Worm (Caenorhabditis elegans): ENCODE results near the gene nspc-15.
A peak's percentile ranks its signal among the peaks of the same experiment; 100 is the strongest.

nspc-15 gene

ce11 chrX:12346729-12347128 is 13.8 kb upstream of the nspc-15 start, which contains the start of gene F42F12.11:
Gene F42F12.11 (plus strand): TSS chrX:12347029.
- TF ChIP-seq nhr-23 (tag; optimal IDR thresholded peaks at IDR 0.05) (no peak), unc-62 (GFP tag; optimal IDR thresholded peaks at IDR 0.05) (no peak), hmg-11 (tag; optimal IDR thresholded peaks at IDR 0.05) (no peak), lsy-12 (tag; optimal IDR thresholded peaks at IDR 0.05) (no peak), ceh-16 (tag; optimal IDR thresholded peaks at IDR 0.05) (no peak), R02D3.7 (tag; optimal IDR thresholded peaks at IDR 0.05) (no peak), nfya-1 (tag; optimal IDR thresholded peaks at IDR 0.05; ENCODE audit: insufficient read depth) (no peak), pqm-1 (tag; optimal IDR thresholded peaks at IDR 0.05) (no peak), ceh-28 (tag; optimal IDR thresholded peaks at IDR 0.05) (no peak), eor-1 (tag; optimal IDR thresholded peaks at IDR 0.05) (no peak), nhr-237 (tag; optimal IDR thresholded peaks at IDR 0.05) (no peak)

DNA sequence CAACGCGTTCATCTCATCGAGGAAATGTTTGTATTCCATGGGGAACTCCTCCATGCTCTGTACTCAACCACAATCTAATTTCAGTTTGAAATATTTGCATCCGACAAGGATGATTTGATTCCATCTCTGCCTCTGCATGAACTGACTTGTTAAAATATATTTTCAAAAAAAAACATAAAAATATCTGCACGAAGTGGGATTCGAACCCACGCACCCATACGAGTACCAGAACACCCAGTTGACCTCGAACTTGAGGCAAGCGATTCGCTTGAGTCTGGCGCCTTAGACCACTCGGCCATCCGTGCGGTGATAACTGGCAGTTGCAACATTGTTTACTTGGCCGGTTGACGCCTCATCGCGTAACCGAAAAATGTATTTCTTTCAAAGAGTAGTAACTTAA is 12.7 kb upstream of the nspc-15 start:
- TF ChIP-seq nhr-237 (tag; optimal IDR thresholded peaks at IDR 0.05) (no peak), lsy-12 (tag; optimal IDR thresholded peaks at IDR 0.05) (no peak), ztf-4 (tag; optimal IDR thresholded peaks at IDR 0.05) (no peak), ceh-9 (tag; optimal IDR thresholded peaks at IDR 0.05) (no peak), fos-1 (tag; optimal IDR thresholded peaks at IDR 0.05) (no peak), nhr-76 (tag; optimal IDR thresholded peaks at IDR 0.05) (no peak), snpc-4 (tag; optimal IDR thresholded peaks at IDR 0.05) (no peak), skn-1 (tag; optimal IDR thresholded peaks at IDR 0.05) (peak; percentile 51), tbx-2 (tag; optimal IDR thresholded peaks at IDR 0.05) (no peak), egl-27 (tag; optimal IDR thresholded peaks at IDR 0.05) (no peak), pqm-1 (tag; optimal IDR thresholded peaks at IDR 0.05) (no peak), nfya-1 (tag; optimal IDR thresholded peaks at IDR 0.05; ENCODE audit: insufficient read depth) (peak; percentile 26), hmg-11 (tag; optimal IDR thresholded peaks at IDR 0.05) (peak; percentile 4), sea-2 (GFP tag; optimal IDR thresholded peaks at IDR 0.05) (no peak), nhr-43 (tag; optimal IDR thresholded peaks at IDR 0.05; ENCODE audit: poor library complexity, severe bottlenecking) (peak; percentile 36), elt-2 (tag; optimal IDR thresholded peaks at IDR 0.05) (peak; percentile 49), mml-1 (tag; optimal IDR thresholded peaks at IDR 0.05) (no peak), nhr-77 (tag; optimal IDR thresholded peaks at IDR 0.05) (no peak), fkh-2 (tag; optimal IDR thresholded peaks at IDR 0.05) (no peak), nhr-28 (tag; optimal IDR thresholded peaks at IDR 0.05) (no peak), ZK546.5 (tag; optimal IDR thresholded peaks at IDR 0.05) (no peak), nhr-11 (tag; optimal IDR thresholded peaks at IDR 0.05) (no peak), ama-1 (optimal IDR thresholded peaks at IDR 0.05) (no peak), ceh-82 (tag; optimal IDR thresholded peaks at IDR 0.05) (no peak), R02D3.7 (tag; optimal IDR thresholded peaks at IDR 0.05) (no peak)

- TF ChIP-seq snpc-4 (tag; optimal IDR thresholded peaks at IDR 0.05) (no peak), nhr-12 (tag; optimal IDR thresholded peaks at IDR 0.05) (no peak), elt-2 (tag; optimal IDR thresholded peaks at IDR 0.05) (no peak), nhr-77 (tag; optimal IDR thresholded peaks at IDR 0.05) (no peak), ceh-82 (tag; optimal IDR thresholded peaks at IDR 0.05) (no peak), tbx-2 (tag; optimal IDR thresholded peaks at IDR 0.05) (no peak), pqm-1 (tag; optimal IDR thresholded peaks at IDR 0.05) (no peak), lin-15B (tag; optimal IDR thresholded peaks at IDR 0.05) (no peak), elt-1 (tag; optimal IDR thresholded peaks at IDR 0.05) (no peak), aly-2 (tag; optimal IDR thresholded peaks at IDR 0.05) (no peak), nhr-76 (tag; optimal IDR thresholded peaks at IDR 0.05) (no peak), ztf-11 (tag; optimal IDR thresholded peaks at IDR 0.05) (no peak), ceh-9 (tag; optimal IDR thresholded peaks at IDR 0.05) (no peak), skn-1 (tag; optimal IDR thresholded peaks at IDR 0.05) (no peak), nfya-1 (tag; optimal IDR thresholded peaks at IDR 0.05; ENCODE audit: insufficient read depth) (no peak)
Measured at ce11 chrX:12348329-12348728, 12.2 kb upstream of the nspc-15 start, which contains the start of gene F42F12.14. Gene F42F12.14 (plus strand): TSS chrX:12348629.

DNA sequence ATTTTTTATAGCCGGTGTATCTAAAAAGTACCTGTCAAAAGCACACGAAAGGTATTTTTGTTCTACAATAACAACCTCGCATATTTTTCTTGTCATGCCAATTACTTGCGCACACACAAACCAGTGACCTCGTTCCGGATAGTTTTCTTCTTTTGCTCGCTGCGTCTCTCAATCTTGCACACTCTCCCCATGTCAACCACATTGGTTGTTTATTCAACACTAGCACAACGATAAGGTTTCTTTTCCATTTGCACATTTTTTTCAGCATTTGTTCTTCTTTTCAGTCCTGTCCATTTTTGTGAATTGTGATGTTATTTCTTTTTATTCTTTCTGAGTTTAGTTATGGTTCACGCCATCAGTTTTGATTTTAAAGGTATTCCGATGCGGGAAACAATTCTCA is 10.3 kb upstream of the nspc-15 start, which contains the start of gene F42F12.3:
Gene F42F12.3 (plus strand): TSS at position 372 of the 400 bp plus-strand sequence.
- TF ChIP-seq unc-39 (tag; optimal IDR thresholded peaks at IDR 0.05) (no peak), pha-4 (tag; optimal IDR thresholded peaks at IDR 0.05) (peak; percentile 55), elt-2 (tag; optimal IDR thresholded peaks at IDR 0.05) (peak; percentile 15), zag-1 (tag; optimal IDR thresholded peaks at IDR 0.05) (no peak), pqm-1 (tag; optimal IDR thresholded peaks at IDR 0.05) (peak; percentile 45), nhr-23 (tag; optimal IDR thresholded peaks at IDR 0.05) (peak; percentile 14), fkh-2 (tag; optimal IDR thresholded peaks at IDR 0.05) (no peak)

Data from whole organism, L3 larva.